Fruit fly (Drosophila melanogaster) whole organism, embryonic: Measurements from ENCODE around the gene Tmx3.

Experiments
- Atf6 ChIP-seq: fragments of 200-800 bp; sonication (Bioruptor generic); IDR thresholded peaks from 2 replicates; pipeline ENCODE4 v1.3.6; 2022; ENCODE audit warnings: missing biosample characterization, missing genetic modification characterization
- Bgb ChIP-seq: fragments of 200-800 bp; sonication (Bioruptor generic); IDR thresholded peaks from 2 replicates; pipeline ENCODE4 v1.3.6; 2022; ENCODE audit warnings: missing biosample characterization, missing genetic modification characterization; ENCODE audit not compliant: partially characterized antibody
- CG12219 ChIP-seq: fragments of 200-800 bp; sonication (Bioruptor generic); optimal IDR thresholded peaks from 3 replicates; lab custom pipeline; 2018; ENCODE audit warnings: missing biosample characterization, mild to moderate bottlenecking, missing genetic modification characterization
- CG14667 ChIP-seq: fragments of 200-800 bp; sonication (Bioruptor generic); IDR thresholded peaks from 2 replicates; pipeline ENCODE4 v1.3.6; 2022; ENCODE audit warnings: missing biosample characterization, missing genetic modification characterization
- CG17359 ChIP-seq: fragments of 200-800 bp; sonication (Bioruptor generic); optimal IDR thresholded peaks from 3 replicates; lab custom pipeline; 2018; ENCODE audit warnings: missing biosample characterization, mild to moderate bottlenecking, missing genetic modification characterization, moderate library complexity
- CG4282 ChIP-seq: fragments of 200-800 bp; sonication (Bioruptor generic); optimal IDR thresholded peaks from 2 replicates; lab custom pipeline; 2016; ENCODE audit warnings: missing biosample characterization, missing genetic modification characterization
- CTCF ChIP-seq: fragments of 200-800 bp; sonication (Bioruptor generic); optimal IDR thresholded peaks from 2 replicates; lab custom pipeline; 2017; ENCODE audit warnings: missing biosample characterization, mild to moderate bottlenecking, missing genetic modification characterization, moderate library complexity
- Dbx ChIP-seq: fragments of 200-800 bp; sonication (Bioruptor generic); IDR thresholded peaks from 3 replicates; pipeline ENCODE4 v1.3.6; 2022; ENCODE audit warnings: missing biosample characterization, missing genetic modification characterization
- Deaf1 ChIP-seq: fragments of 200-800 bp; optimal IDR thresholded peaks from 3 replicates; lab custom pipeline; 2019; ENCODE audit warnings: missing biosample characterization, mild to moderate bottlenecking, missing genetic modification characterization, moderate library complexity
- Dref ChIP-seq: fragments of 200-800 bp; sonication (Bioruptor generic); IDR thresholded peaks from 2 replicates; pipeline ENCODE4 v1.3.6; 2022; ENCODE audit warnings: missing biosample characterization, missing genetic modification characterization
- Ets65A ChIP-seq: fragments of 200-800 bp; sonication (Bioruptor generic); peaks from one replicate; lab custom pipeline; 2016; ENCODE audit warnings: missing biosample characterization, missing genetic modification characterization
- HLH4C ChIP-seq: fragments of 200-800 bp; sonication (Bioruptor generic); IDR thresholded peaks from 3 replicates; pipeline ENCODE4 v1.3.6; 2022; ENCODE audit warnings: missing biosample characterization, missing genetic modification characterization; ENCODE audit not compliant: partially characterized antibody
- Hey ChIP-seq: fragments of 200-800 bp; sonication (Bioruptor generic); optimal IDR thresholded peaks from 3 replicates; lab custom pipeline; 2018; ENCODE audit warnings: missing biosample characterization, mild to moderate bottlenecking, missing genetic modification characterization
- Oaz ChIP-seq: fragments of 200-800 bp; sonication (Bioruptor generic); IDR thresholded peaks from 2 replicates; pipeline ENCODE4 v1.3.6; 2022; ENCODE audit warnings: missing biosample characterization, missing genetic modification characterization
- Oli ChIP-seq: fragments of 200-800 bp; sonication (Bioruptor generic); optimal IDR thresholded peaks from 2 replicates; lab custom pipeline; 2018; ENCODE audit warnings: missing biosample characterization, mild to moderate bottlenecking, missing genetic modification characterization, moderate library complexity
- Optix ChIP-seq: fragments of 200-800 bp; sonication (Bioruptor generic); IDR thresholded peaks from 3 replicates; pipeline ENCODE4 v1.3.6; 2022; ENCODE audit warnings: missing biosample characterization, missing genetic modification characterization
- Ssrp ChIP-seq: fragments of 200-800 bp; sonication (Bioruptor generic); optimal IDR thresholded peaks from 2 replicates; lab custom pipeline; 2018; ENCODE audit warnings: missing biosample characterization, mild to moderate bottlenecking, missing genetic modification characterization, moderate library complexity
- Trl ChIP-seq, 3 experiments: fragments of >200 bp in 2 of 3; fragments of 200-800 bp in 1 of 3; sonication (Bioruptor generic) in 1 of 3; optimal IDR thresholded peaks; 2 replicates in 1 of 3; 3 replicates in 2 of 3; lab custom pipeline; 2016 to 2017; ENCODE audit warnings: missing biosample characterization in 1 of 3, missing genetic modification characterization in 1 of 3
- amos ChIP-seq: fragments of 200-800 bp; sonication (Bioruptor generic); IDR thresholded peaks from 2 replicates; pipeline ENCODE4 v1.3.6; 2022; ENCODE audit warnings: missing biosample characterization, missing genetic modification characterization; ENCODE audit not compliant: partially characterized antibody
- aop ChIP-seq: fragments of 200-800 bp; sonication (Bioruptor generic); IDR thresholded peaks from 2 replicates; pipeline ENCODE4 v1.3.6; 2022; ENCODE audit warnings: missing biosample characterization, missing genetic modification characterization
- bsh ChIP-seq, 2 experiments: fragments of 200-800 bp; sonication (Bioruptor generic); optimal IDR thresholded peaks; 2 replicates each; lab custom pipeline; 2017 to 2018; ENCODE audit warnings: mild to moderate bottlenecking in 2 of 2, missing biosample characterization in 2 of 2, missing genetic modification characterization in 2 of 2, moderate library complexity in 1 of 2
- chinmo ChIP-seq: fragments of 200-800 bp; sonication (Bioruptor generic); IDR thresholded peaks from 4 replicates; pipeline ENCODE4 v1.3.6; 2022; ENCODE audit warnings: missing biosample characterization, missing genetic modification characterization; ENCODE audit not compliant: partially characterized antibody
- crol ChIP-seq: fragments of 200-800 bp; sonication (Bioruptor generic); IDR thresholded peaks from 2 replicates; pipeline ENCODE4 v1.3.6; 2022; ENCODE audit warnings: missing biosample characterization, missing genetic modification characterization
- emc ChIP-seq: fragments of 200-800 bp; sonication (Bioruptor generic); optimal IDR thresholded peaks from 2 replicates; lab custom pipeline; 2016; ENCODE audit warnings: missing biosample characterization, missing genetic modification characterization
- kah ChIP-seq: fragments of 200-800 bp; sonication (Bioruptor generic); optimal IDR thresholded peaks from 2 replicates; lab custom pipeline; 2018; ENCODE audit warnings: missing biosample characterization, mild to moderate bottlenecking, missing genetic modification characterization
- lov ChIP-seq, 2 experiments: fragments of 200-800 bp in 1 of 2; fragments of >200 bp in 1 of 2; sonication (Bioruptor generic) in 1 of 2; IDR thresholded peaks in 1 of 2; optimal IDR thresholded peaks in 1 of 2; 2 replicates in 1 of 2; 3 replicates in 1 of 2; pipeline versions ENCODE4 v1.3.6 to Lab custom; 2017 to 2022; ENCODE audit warnings: missing biosample characterization in 1 of 2, missing genetic modification characterization in 1 of 2
- nom ChIP-seq: fragments of 200-800 bp; sonication (Bioruptor generic); optimal IDR thresholded peaks from 2 replicates; lab custom pipeline; 2017; ENCODE audit warnings: missing biosample characterization, missing genetic modification characterization, mild to moderate bottlenecking, moderate library complexity, missing genetic modification reagents
- oc ChIP-seq: fragments of 200-800 bp; sonication (Bioruptor generic); optimal IDR thresholded peaks from 2 replicates; lab custom pipeline; 2018; ENCODE audit warnings: missing biosample characterization, mild to moderate bottlenecking, missing genetic modification characterization, moderate library complexity
- pros ChIP-seq: fragments of 200-800 bp; sonication (Bioruptor generic); optimal IDR thresholded peaks from 3 replicates; lab custom pipeline; 2019; ENCODE audit warnings: missing biosample characterization, mild to moderate bottlenecking, missing genetic modification characterization, moderate library complexity
- scrt ChIP-seq: fragments of 200-800 bp; sonication (Bioruptor generic); optimal IDR thresholded peaks from 2 replicates; lab custom pipeline; 2018; ENCODE audit warnings: missing biosample characterization, mild to moderate bottlenecking, missing genetic modification characterization, moderate library complexity
- unpg ChIP-seq: fragments of 200-800 bp; sonication (Bioruptor generic); optimal IDR thresholded peaks from 3 replicates; lab custom pipeline; 2018; ENCODE audit warnings: missing biosample characterization, mild to moderate bottlenecking, missing genetic modification characterization, moderate library complexity

Gene Tmx3

dm6 chr3L:16233850-16234494 is 5.1 kb downstream of the Tmx3 start (continued):
- TF ChIP-seq CG17359: no peak
- no peak for TF ChIP-seq pros
- no peak for TF ChIP-seq oc
- no peak for TF ChIP-seq kah (GFP tag; lab: Kevin White, UChicago)
- no peak for TF ChIP-seq unpg (GFP tag; lab: Kevin White, UChicago)

- TF ChIP-seq Ssrp (tag; lab: Kevin White, UChicago): no peak
- TF ChIP-seq Ets65A (GFP tag; lab: Kevin White, UChicago): peak; percentile 88
- TF ChIP-seq, all 482 proteins: peak for 1
Measured at dm6 chr3L:16241296-16241695, 12.4 kb downstream of the Tmx3 start.

- TF ChIP-seq Trl (optimal IDR thresholded peaks at IDR 0.05; lab: Kevin White, UChicago): peak; percentile 24 to 49
- no peak for TF ChIP-seq Trl (GFP tag; optimal IDR thresholded peaks at IDR 0.05; lab: Kevin White, UChicago)
- 0 out of 2 replicates have a peak, but pooled peaks have one; percentile 46 for TF ChIP-seq crol (GFP tag; lab: Robert Waterston, UW)
- TF ChIP-seq chinmo: no peak
- TF ChIP-seq Dref (GFP tag; lab: Robert Waterston, UW): peak; percentile 22; the same call in 1 of the 2 replicates
- peak; percentile 62 for TF ChIP-seq CTCF (GFP tag; lab: Kevin White, UChicago)
- TF ChIP-seq CG12219: no peak
- no peak for TF ChIP-seq Optix (GFP tag; lab: Robert Waterston, UW)
- TF ChIP-seq Deaf1 (tag; lab: Kevin White, UChicago): peak; percentile 51
- TF ChIP-seq amos (GFP tag; lab: Robert Waterston, UW): peak; percentile 5; the same call in 1 of the 2 replicates
- TF ChIP-seq Oaz (GFP tag; lab: Robert Waterston, UW): 0 out of 2 replicates have a peak, but pooled peaks have one; percentile 11
Measured at dm6 chr3L:16252255-16252654, 23.4 kb downstream of the Tmx3 start, which contains the start of gene CG13055. CG13055 (minus strand) TSS chr3L:16252355.

- TF ChIP-seq Atf6 (GFP tag; lab: Robert Waterston, UW): no peak
- TF ChIP-seq Deaf1 (tag; lab: Kevin White, UChicago): peak; percentile 97
- TF ChIP-seq CG14667 (GFP tag; lab: Robert Waterston, UW): no peak
- no peak for TF ChIP-seq Oli (tag; lab: Kevin White, UChicago)
- TF ChIP-seq HLH4C (GFP tag; lab: Robert Waterston, UW): 0 out of 3 replicates have a peak, but pooled peaks have one; percentile 10
- peak; percentile 30 for TF ChIP-seq Ets65A (GFP tag; lab: Kevin White, UChicago)
- TF ChIP-seq Bgb: 0 out of 2 replicates have a peak, but pooled peaks have one; percentile 19
- TF ChIP-seq emc (GFP tag; lab: Kevin White, UChicago): no peak
- 0 out of 3 replicates have a peak, but pooled peaks have one; percentile 25 for TF ChIP-seq Dbx (GFP tag; lab: Robert Waterston, UW)
- TF ChIP-seq scrt (GFP tag; lab: Kevin White, UChicago): peak; percentile 92
Measured at dm6 chr3L:16257118-16257627, 28.3 kb downstream of the Tmx3 start, which contains the start of gene CG13054. CG13054 (minus strand) TSS chr3L:16257191.

dm6 chr3L:16259552-16259951 is 30.7 kb downstream of the Tmx3 start, which contains the start of gene CG13053:
CG13053 (minus strand) TSS chr3L:16259722.
- TF ChIP-seq lov (optimal IDR thresholded peaks at IDR 0.05; lab: Kevin White, UChicago): no peak
- TF ChIP-seq lov (GFP tag; IDR thresholded peaks at IDR 0.05; lab: Robert Waterston, UW): no peak
- TF ChIP-seq Hey (tag; lab: Kevin White, UChicago): no peak
- peak in 1 of 2 experiments; percentile 55 for TF ChIP-seq bsh (GFP tag; optimal IDR thresholded peaks at IDR 0.05; lab: Kevin White, UChicago)
- TF ChIP-seq nom (GFP tag; lab: Kevin White, UChicago): peak; percentile 37
- TF ChIP-seq aop (GFP tag; lab: Robert Waterston, UW): no peak
- TF ChIP-seq CG4282 (GFP tag; lab: Kevin White, UChicago): no peak
